Fruit fly (Drosophila melanogaster) whole organism, wandering third instar larva: ENCODE data around the gene Trm1.
A peak's percentile ranks its signal among the peaks of the same experiment; 100 is the strongest.

Source experiments
- Abd-B ChIP-seq: fragments of >200 bp; optimal IDR thresholded peaks from 2 replicates; lab custom pipeline; 2017; ENCODE audit warnings: missing biosample characterization, missing genetic modification characterization
- CG32264 ChIP-seq: fragments of 200-800 bp; sonication (Bioruptor generic); optimal IDR thresholded peaks from 2 replicates; lab custom pipeline; 2016; ENCODE audit warnings: missing biosample characterization, missing genetic modification characterization
- CG9705 ChIP-seq: fragments of 200-800 bp; sonication (Bioruptor generic); optimal IDR thresholded peaks from 2 replicates; lab custom pipeline; 2018; ENCODE audit warnings: missing biosample characterization, mild to moderate bottlenecking, missing genetic modification characterization
- Dfd ChIP-seq: fragments of >200 bp; optimal IDR thresholded peaks from 2 replicates; lab custom pipeline; 2017; ENCODE audit warnings: missing biosample characterization, missing genetic modification characterization
- Dif ChIP-seq: fragments of 200-275, 200-300 bp; sonication (Bioruptor generic); optimal IDR thresholded peaks from 2 replicates; lab custom pipeline; 2018; ENCODE audit warnings: missing biosample characterization, missing genetic modification characterization; ENCODE audit not compliant: partially characterized antibody
- HLH106 ChIP-seq: fragments of 200-800 bp; optimal IDR thresholded peaks from 3 replicates; lab custom pipeline; 2019; ENCODE audit warnings: missing biosample characterization, mild to moderate bottlenecking, missing genetic modification characterization, moderate library complexity
- Hnf4 ChIP-seq: fragments of 200-800 bp; sonication (Bioruptor generic); optimal IDR thresholded peaks from 2 replicates; lab custom pipeline; 2016; ENCODE audit warnings: missing biosample characterization, mild to moderate bottlenecking, missing genetic modification characterization
- Hr78 ChIP-seq: fragments of >200 bp; optimal IDR thresholded peaks from 2 replicates; lab custom pipeline; 2017; ENCODE audit warnings: missing biosample characterization, missing genetic modification characterization
- Hr83 ChIP-seq: fragments of 200-300 bp; sonication (Bioruptor generic); optimal IDR thresholded peaks from 2 replicates; lab custom pipeline; 2016; ENCODE audit warnings: missing biosample characterization, mild to moderate bottlenecking, missing genetic modification characterization, moderate library complexity; ENCODE audit not compliant: poor library complexity, severe bottlenecking
- Jra ChIP-seq: sonication (Bioruptor generic); optimal IDR thresholded peaks from 2 replicates; lab custom pipeline; 2016; ENCODE audit warnings: missing biosample characterization, missing genetic modification characterization
- Mio ChIP-seq: sonication (Bioruptor generic); optimal IDR thresholded peaks from 2 replicates; lab custom pipeline; 2016; ENCODE audit warnings: missing biosample characterization, missing genetic modification characterization
- Myc ChIP-seq: fragments of >200 bp; optimal IDR thresholded peaks from 2 replicates; lab custom pipeline; 2017
- N ChIP-seq: fragments of >200 bp; optimal IDR thresholded peaks from 2 replicates; lab custom pipeline; 2018; ENCODE audit warnings: missing biosample characterization, missing external identifiers, missing genetic modification characterization
- OdsH ChIP-seq: fragments of 200-800 bp; sonication (Bioruptor generic); optimal IDR thresholded peaks from 2 replicates; lab custom pipeline; 2016; ENCODE audit warnings: missing biosample characterization, mild to moderate bottlenecking, missing genetic modification characterization
- Rel ChIP-seq, 2 experiments: fragments of 200-800 bp; sonication (Bioruptor generic) in 1 of 2; optimal IDR thresholded peaks; 2 replicates in 1 of 2; 3 replicates in 1 of 2; lab custom pipeline; 2016 to 2019; ENCODE audit warnings: mild to moderate bottlenecking in 2 of 2, missing biosample characterization in 2 of 2, missing genetic modification characterization in 2 of 2, moderate library complexity in 1 of 2
- Sp1 ChIP-seq: fragments of 200-800 bp; sonication (Bioruptor generic); optimal IDR thresholded peaks from 3 replicates; lab custom pipeline; 2019; ENCODE audit warnings: missing biosample characterization, mild to moderate bottlenecking, missing genetic modification characterization, moderate library complexity
- Vsx2 ChIP-seq: fragments of 200-300, 225-300 bp; sonication (Bioruptor generic); optimal IDR thresholded peaks from 2 replicates; lab custom pipeline; 2018; ENCODE audit warnings: missing biosample characterization, missing genetic modification characterization; ENCODE audit not compliant: partially characterized antibody
- br ChIP-seq: fragments of 200-800 bp; sonication (Bioruptor generic); optimal IDR thresholded peaks from 2 replicates; lab custom pipeline; 2016; ENCODE audit warnings: missing biosample characterization, missing genetic modification characterization
- brk ChIP-seq: fragments of 200-800 bp; sonication (Bioruptor generic); optimal IDR thresholded peaks from 2 replicates; lab custom pipeline; 2016; ENCODE audit warnings: missing biosample characterization, mild to moderate bottlenecking, missing genetic modification characterization
- dl ChIP-seq, 2 experiments: fragments of 175-275, 200-275 bp in 1 of 2; fragments of 200-275 bp in 1 of 2; sonication (Bioruptor generic); optimal IDR thresholded peaks; lab custom pipeline; 2018; ENCODE audit warnings: mild to moderate bottlenecking in 2 of 2, missing biosample characterization in 2 of 2, missing genetic modification characterization in 2 of 2, moderate library complexity in 2 of 2; ENCODE audit not compliant: partially characterized antibody in 2 of 2, insufficient read depth in 1 of 2
- dmrt93B ChIP-seq: fragments of 200-800 bp; sonication (Bioruptor generic); optimal IDR thresholded peaks from 2 replicates; lab custom pipeline; 2018; ENCODE audit warnings: missing biosample characterization, mild to moderate bottlenecking, missing genetic modification characterization
- dsf ChIP-seq: sonication (Bioruptor generic); optimal IDR thresholded peaks from 2 replicates; lab custom pipeline; 2016; ENCODE audit warnings: missing biosample characterization, missing genetic modification characterization, borderline replicate concordance
- ey ChIP-seq: fragments of 200-800 bp; sonication (Bioruptor generic); optimal IDR thresholded peaks from 2 replicates; lab custom pipeline; 2016; ENCODE audit warnings: missing biosample characterization, missing genetic modification characterization
- foxo ChIP-seq, 2 experiments: fragments of 200-800 bp; sonication (Bioruptor generic); optimal IDR thresholded peaks; 2 replicates in 1 of 2; 3 replicates in 1 of 2; lab custom pipeline; 2016 to 2017; ENCODE audit warnings: missing biosample characterization in 2 of 2, missing genetic modification characterization in 2 of 2
- fru ChIP-seq: fragments of 200-800 bp; sonication (Bioruptor generic); optimal IDR thresholded peaks from 3 replicates; lab custom pipeline; 2016; ENCODE audit warnings: missing biosample characterization, mild to moderate bottlenecking, missing genetic modification characterization
- h ChIP-seq: fragments of 200-800 bp; sonication (Bioruptor generic); optimal IDR thresholded peaks from 3 replicates; lab custom pipeline; 2016; ENCODE audit warnings: missing biosample characterization, mild to moderate bottlenecking, missing genetic modification characterization
- jim ChIP-seq: fragments of 175-275, 200-325 bp; sonication (Bioruptor generic); optimal IDR thresholded peaks from 2 replicates; lab custom pipeline; 2016; ENCODE audit warnings: missing biosample characterization, mild to moderate bottlenecking, missing genetic modification characterization
- lola ChIP-seq: fragments of >200 bp; optimal IDR thresholded peaks from 2 replicates; lab custom pipeline; 2017; ENCODE audit warnings: missing biosample characterization, missing genetic modification characterization
- pan ChIP-seq: fragments of >200 bp; optimal IDR thresholded peaks from 2 replicates; lab custom pipeline; 2017
- psq ChIP-seq: fragments of 200-800 bp; sonication (Bioruptor generic); optimal IDR thresholded peaks from 3 replicates; lab custom pipeline; 2017; ENCODE audit warnings: missing biosample characterization, mild to moderate bottlenecking, missing genetic modification characterization, moderate library complexity
- rgr ChIP-seq: fragments of 200-800 bp; sonication (Bioruptor generic); optimal IDR thresholded peaks from 3 replicates; lab custom pipeline; 2016; ENCODE audit warnings: missing biosample characterization, mild to moderate bottlenecking, missing genetic modification characterization
- sage ChIP-seq: fragments of 200-800 bp; sonication (Bioruptor generic); optimal IDR thresholded peaks from 2 replicates; lab custom pipeline; 2016; ENCODE audit warnings: missing biosample characterization, mild to moderate bottlenecking, missing genetic modification characterization
- sv ChIP-seq: fragments of 200-800 bp; sonication (Bioruptor generic); optimal IDR thresholded peaks from 3 replicates; lab custom pipeline; 2016; ENCODE audit warnings: missing biosample characterization, missing genetic modification characterization
- tai ChIP-seq: sonication (Bioruptor generic); optimal IDR thresholded peaks from 2 replicates; lab custom pipeline; 2016; ENCODE audit warnings: missing biosample characterization, missing genetic modification characterization
- usp ChIP-seq: fragments of >200 bp; optimal IDR thresholded peaks from 2 replicates; lab custom pipeline; 2017; ENCODE audit warnings: missing biosample characterization, missing genetic modification characterization
- woc ChIP-seq: sonication (Bioruptor generic); optimal IDR thresholded peaks from 2 replicates; lab custom pipeline; 2016; ENCODE audit warnings: missing biosample characterization, mild to moderate bottlenecking, missing genetic modification characterization

Trm1 gene

dm6 chr2L:12421188-12421587, 6.6 kb upstream of the Trm1 start:
- TF ChIP-seq Rel (GFP tag; optimal IDR thresholded peaks at IDR 0.05; lab: Kevin White, UChicago) (no peak), Rel (tag; optimal IDR thresholded peaks at IDR 0.05; lab: Kevin White, UChicago) (peak; percentile 60), pan (lab: Kevin White, UChicago) (no peak), Dif (GFP tag; lab: Kevin White, UChicago) (no peak), ey (no peak)

dm6 chr2L:12421793-12422691, 5.8 kb upstream of the Trm1 start:
- TF ChIP-seq lola = no peak
- TF ChIP-seq Dif (GFP tag; lab: Kevin White, UChicago) = peak; percentile 23
- no peak for TF ChIP-seq Dfd (GFP tag; lab: Kevin White, UChicago)
- TF ChIP-seq CG32264 = no peak
- TF ChIP-seq foxo (GFP tag; optimal IDR thresholded peaks at IDR 0.05; lab: Kevin White, UChicago) = no peak
- no peak for TF ChIP-seq Abd-B (GFP tag; lab: Kevin White, UChicago)
- TF ChIP-seq Vsx2 = no peak
- peak; percentile 16 for TF ChIP-seq rgr
- no peak for TF ChIP-seq Hr78
- TF ChIP-seq ey = no peak
- TF ChIP-seq woc (GFP tag; lab: Kevin White, UChicago) = no peak
- no peak for TF ChIP-seq usp (GFP tag; lab: Kevin White, UChicago)
- no peak for TF ChIP-seq Myc (lab: Kevin White, UChicago)
- TF ChIP-seq dsf = no peak
- TF ChIP-seq Hr83 (GFP tag; lab: Kevin White, UChicago) = no peak
- no peak for TF ChIP-seq Sp1 (GFP tag; lab: Kevin White, UChicago)
- no peak for TF ChIP-seq Mio
- no peak for TF ChIP-seq brk (GFP tag; lab: Kevin White, UChicago)
- TF ChIP-seq dmrt93B = no peak
- TF ChIP-seq OdsH = no peak
- TF ChIP-seq dl (GFP tag; optimal IDR thresholded peaks at IDR 0.05; lab: Kevin White, UChicago; ENCODE audit: insufficient read depth in 1 of 2, partially characterized antibody in 2 of 2) = peak; percentile 21 to 74
- peak; percentile 6 for TF ChIP-seq Hnf4 (GFP tag; lab: Kevin White, UChicago)
- TF ChIP-seq CG9705 = no peak
- TF ChIP-seq, all 38 proteins: peak for 4

dm6 chr2L:12423106-12423836, 4.6 kb upstream of the Trm1 start, which contains the start of gene vir-1:
Gene vir-1, minus strand, starts transcription at chr2L:12423439.
- TF ChIP-seq N (GFP tag; lab: Kevin White, UChicago) (no peak), psq (peak; percentile 19), Dif (GFP tag; lab: Kevin White, UChicago) (peak; percentile 36)

dm6 chr2L:12424555-12424954, 3.3 kb upstream of the Trm1 start, which contains the start of gene Fam92:
Gene Fam92, plus strand, starts transcription at chr2L:12424904.
- peak; percentile 39 for TF ChIP-seq Hr83 (GFP tag; lab: Kevin White, UChicago)
- peak; percentile 10 for TF ChIP-seq CG32264
- peak; percentile 46 for TF ChIP-seq ey
- no peak for TF ChIP-seq brk (GFP tag; lab: Kevin White, UChicago)
- TF ChIP-seq sage = peak; percentile 55
- no peak for TF ChIP-seq N (GFP tag; lab: Kevin White, UChicago)
- TF ChIP-seq OdsH = peak; percentile 57
- TF ChIP-seq foxo (GFP tag; optimal IDR thresholded peaks at IDR 0.05; lab: Kevin White, UChicago) = peak in 1 of 2 experiments; percentile 74
- peak; percentile 46 for TF ChIP-seq Jra
- TF ChIP-seq br = peak; percentile 68
- no peak for TF ChIP-seq Rel (GFP tag; optimal IDR thresholded peaks at IDR 0.05; lab: Kevin White, UChicago)
- peak; percentile 11 for TF ChIP-seq Rel (tag; optimal IDR thresholded peaks at IDR 0.05; lab: Kevin White, UChicago)
- TF ChIP-seq HLH106 = peak; percentile 47
- TF ChIP-seq lola = no peak
- TF ChIP-seq rgr = peak; percentile 69
- TF ChIP-seq usp (GFP tag; lab: Kevin White, UChicago) = no peak
- TF ChIP-seq Myc (lab: Kevin White, UChicago) = peak; percentile 64
- no peak for TF ChIP-seq tai (GFP tag; lab: Kevin White, UChicago)
- peak; percentile 54 for TF ChIP-seq Hnf4 (GFP tag; lab: Kevin White, UChicago)
- peak; percentile 32 for TF ChIP-seq psq
- TF ChIP-seq CG9705 = peak; percentile 34
- peak; percentile 66 for TF ChIP-seq h
- TF ChIP-seq Mio = peak; percentile 43
- TF ChIP-seq fru (GFP tag; lab: Kevin White, UChicago) = peak; percentile 67
- no peak for TF ChIP-seq jim (GFP tag; lab: Kevin White, UChicago)
- TF ChIP-seq dsf = no peak
- TF ChIP-seq sv (GFP tag; lab: Kevin White, UChicago) = no peak
- no peak for TF ChIP-seq Hr78
